Worm (Caenorhabditis elegans) whole organism, L4 larva: Measurements from ENCODE around the gene epg-3.

Experiments
- F10B5.3 ChIP-seq: sonication (generic microtip); optimal IDR thresholded peaks from 2 replicates; lab custom pipeline; 2016; ENCODE audit warnings: mild to moderate bottlenecking, missing genetic modification characterization, missing compliant biosample characterization
- F26F4.8 ChIP-seq: fragments of 200-800 bp; sonication (Bioruptor generic); conservative IDR thresholded peaks from 2 replicates; pipeline ENCODE4 v1.3.6; 2022; ENCODE audit warnings: missing genetic modification characterization, missing compliant biosample characterization
- F44E2.7 ChIP-seq: fragments of 200-800 bp; sonication (Bioruptor generic); IDR thresholded peaks from 2 replicates; pipeline ENCODE4 v2.1.2; 2022; ENCODE audit warnings: missing genetic modification characterization, missing compliant biosample characterization
- T20F7.1 ChIP-seq: fragments of 200-800 bp; sonication (Bioruptor generic); optimal IDR thresholded peaks from 2 replicates; lab custom pipeline; 2018; ENCODE audit warnings: mild to moderate bottlenecking, missing genetic modification characterization, missing compliant biosample characterization
- T26A8.4 ChIP-seq: fragments of 200-800 bp; sonication (Bioruptor generic); IDR thresholded peaks from 2 replicates; pipeline ENCODE4 v1.3.6; 2022; ENCODE audit warnings: missing genetic modification characterization, missing compliant biosample characterization
- Y48G9A.11 ChIP-seq: fragments of 200-800 bp; sonication (Bioruptor generic); IDR thresholded peaks from 2 replicates; pipeline ENCODE4 v1.3.6; 2022; ENCODE audit warnings: missing genetic modification reagents, missing genetic modification characterization, missing compliant biosample characterization
- aha-1 ChIP-seq: fragments of 150-350 bp; peaks from one replicate; lab custom pipeline; 2014; ENCODE audit warnings: missing biosample characterization, missing genetic modification characterization
- aly-2 ChIP-seq: sonication (generic microtip); optimal IDR thresholded peaks from 2 replicates; lab custom pipeline; 2018; ENCODE audit warnings: missing biosample characterization, missing genetic modification characterization
- ama-1 ChIP-seq: fragments of 150-350 bp; optimal IDR thresholded peaks from 2 replicates; lab custom pipeline; 2014; ENCODE audit warnings: inconsistent platforms, mixed read lengths
- attf-4 ChIP-seq: sonication (generic microtip); optimal IDR thresholded peaks from 3 replicates; lab custom pipeline; 2017; ENCODE audit warnings: missing biosample characterization, missing genetic modification characterization
- ceh-20 ChIP-seq: fragments of 200-800 bp; sonication (Bioruptor generic); IDR thresholded peaks from 2 replicates; pipeline ENCODE4 v1.3.6; 2022; ENCODE audit warnings: missing genetic modification reagents, missing genetic modification characterization, missing compliant biosample characterization
- cey-2 ChIP-seq: sonication (generic microtip); optimal IDR thresholded peaks from 3 replicates; lab custom pipeline; 2017; ENCODE audit warnings: missing genetic modification characterization, mild to moderate bottlenecking, missing compliant biosample characterization, antibody characterized with exemption, borderline replicate concordance; ENCODE audit not compliant: insufficient read depth
- ctbp-1 ChIP-seq: fragments of 200-800 bp; sonication (Bioruptor generic); IDR thresholded peaks from 2 replicates; pipeline ENCODE4 v1.3.6; 2022; ENCODE audit warnings: missing genetic modification reagents, missing genetic modification characterization, missing compliant biosample characterization
- daf-12 ChIP-seq: fragments of 150-350 bp; optimal IDR thresholded peaks from 2 replicates; lab custom pipeline; 2014; ENCODE audit warnings: missing biosample characterization, missing genetic modification reagents, missing genetic modification characterization
- daf-19 ChIP-seq: fragments of 200-800 bp; sonication (Bioruptor generic); conservative IDR thresholded peaks from 2 replicates; pipeline ENCODE4 v1.3.6; 2022; ENCODE audit warnings: missing genetic modification characterization, missing compliant biosample characterization
- daf-8 ChIP-seq: fragments of 200-800 bp; sonication (Bioruptor generic); IDR thresholded peaks from 2 replicates; pipeline ENCODE4 v1.3.6; 2022; ENCODE audit warnings: missing genetic modification characterization, missing compliant biosample characterization
- dmd-6 ChIP-seq: fragments of 200-800 bp; sonication (Bioruptor generic); IDR thresholded peaks from 2 replicates; pipeline ENCODE4 v1.3.6; 2022; ENCODE audit warnings: missing genetic modification reagents, missing genetic modification characterization, missing compliant biosample characterization
- dmd-8 ChIP-seq: fragments of 200-800 bp; sonication (Bioruptor generic); IDR thresholded peaks from 2 replicates; pipeline ENCODE4 v1.3.6; 2022; ENCODE audit warnings: missing genetic modification characterization, missing compliant biosample characterization
- dpl-1 ChIP-seq: fragments of 150-350 bp; optimal IDR thresholded peaks from 2 replicates; lab custom pipeline; 2014; ENCODE audit warnings: missing biosample characterization, missing genetic modification reagents, missing genetic modification characterization
- duxl-1 ChIP-seq: sonication (generic microtip); optimal IDR thresholded peaks from 2 replicates; lab custom pipeline; 2016; ENCODE audit warnings: mild to moderate bottlenecking, missing genetic modification characterization, moderate library complexity, missing compliant biosample characterization; ENCODE audit not compliant: poor library complexity
- dve-1 ChIP-seq: sonication (generic microtip); optimal IDR thresholded peaks from 2 replicates; lab custom pipeline; 2017; ENCODE audit warnings: antibody characterized with exemption, mild to moderate bottlenecking, missing genetic modification characterization, missing compliant biosample characterization; ENCODE audit not compliant: insufficient read depth
- egl-27 ChIP-seq: sonication (generic microtip); optimal IDR thresholded peaks from 3 replicates; lab custom pipeline; 2017; ENCODE audit warnings: missing biosample characterization, missing genetic modification reagents, missing genetic modification characterization
- gei-8 ChIP-seq: fragments of 200-800 bp; sonication (Bioruptor generic); optimal IDR thresholded peaks from 2 replicates; lab custom pipeline; 2018; ENCODE audit warnings: mild to moderate bottlenecking, missing genetic modification characterization, missing compliant biosample characterization
- hlh-11 ChIP-seq: fragments of 200-800 bp; sonication (Bioruptor generic); optimal IDR thresholded peaks from 2 replicates; lab custom pipeline; 2018; ENCODE audit warnings: mild to moderate bottlenecking, missing genetic modification characterization, missing compliant biosample characterization
- lin-13 ChIP-seq: fragments of 150-350 bp; optimal IDR thresholded peaks from 2 replicates; lab custom pipeline; 2014; ENCODE audit warnings: missing biosample characterization, missing genetic modification reagents, missing genetic modification characterization
- lin-39 ChIP-seq: fragments of 150-350 bp; optimal IDR thresholded peaks from 2 replicates; lab custom pipeline; 2014; ENCODE audit warnings: missing biosample characterization, missing genetic modification reagents, missing genetic modification characterization
- lir-3 ChIP-seq: sonication (generic microtip); optimal IDR thresholded peaks from 2 replicates; lab custom pipeline; 2016; ENCODE audit warnings: mild to moderate bottlenecking, missing genetic modification characterization, missing compliant biosample characterization
- lsy-2 ChIP-seq, 2 experiments: fragments of 150-350 bp in 1 of 2; sonication (generic microtip) in 1 of 2; optimal IDR thresholded peaks; 2 replicates each; lab custom pipeline; 2014 to 2017; ENCODE audit warnings: missing biosample characterization in 2 of 2, missing genetic modification characterization in 2 of 2
- madf-9 ChIP-seq: fragments of 200-800 bp; sonication (Bioruptor generic); conservative IDR thresholded peaks from 2 replicates; pipeline ENCODE4 v1.3.6; 2022; ENCODE audit warnings: missing genetic modification reagents, missing genetic modification characterization, missing compliant biosample characterization
- mdt-29 ChIP-seq: fragments of 200-800 bp; sonication (Bioruptor generic); IDR thresholded peaks from 2 replicates; pipeline ENCODE4 v1.3.6; 2022; ENCODE audit warnings: missing genetic modification reagents, missing genetic modification characterization, missing compliant biosample characterization
- mep-1 ChIP-seq: fragments of 150-350 bp; sonication (generic microtip); optimal IDR thresholded peaks from 3 replicates; lab custom pipeline; 2014; ENCODE audit warnings: missing biosample characterization, missing genetic modification characterization
- mxl-3 ChIP-seq: fragments of 200-800 bp; sonication (Bioruptor generic); optimal IDR thresholded peaks from 2 replicates; lab custom pipeline; 2018; ENCODE audit warnings: mild to moderate bottlenecking, missing genetic modification characterization, missing compliant biosample characterization
- nhr-10 ChIP-seq: fragments of 150-350 bp; optimal IDR thresholded peaks from 2 replicates; lab custom pipeline; 2014; ENCODE audit warnings: missing biosample characterization, missing genetic modification characterization
- nhr-111 ChIP-seq: fragments of 200-800 bp; sonication (Bioruptor generic); optimal IDR thresholded peaks from 2 replicates; lab custom pipeline; 2018; ENCODE audit warnings: mild to moderate bottlenecking, missing genetic modification characterization, missing compliant biosample characterization
- nhr-237 ChIP-seq: sonication (generic microtip); optimal IDR thresholded peaks from 2 replicates; lab custom pipeline; 2017; ENCODE audit warnings: missing biosample characterization, missing genetic modification characterization
- nhr-42 ChIP-seq: fragments of 200-800 bp; sonication (Bioruptor generic); IDR thresholded peaks from 2 replicates; pipeline ENCODE4 v1.3.6; 2022; ENCODE audit warnings: missing genetic modification characterization, missing compliant biosample characterization
- nhr-77 ChIP-seq: fragments of 150-350 bp; optimal IDR thresholded peaks from 2 replicates; lab custom pipeline; 2014; ENCODE audit warnings: missing biosample characterization, missing genetic modification characterization
- pha-4 ChIP-seq, 2 experiments: fragments of 150-350 bp in 1 of 2; fragments of 200-800 bp in 1 of 2; sonication (Bioruptor generic) in 1 of 2; IDR thresholded peaks in 1 of 2; optimal IDR thresholded peaks in 1 of 2; 2 replicates each; pipeline versions ENCODE4 v1.3.6 to Lab custom; 2014 to 2022; ENCODE audit warnings: missing genetic modification characterization in 2 of 2, missing genetic modification reagents in 2 of 2, missing biosample characterization in 1 of 2, missing compliant biosample characterization in 1 of 2
- php-3 ChIP-seq: fragments of 200-800 bp; sonication (Bioruptor generic); IDR thresholded peaks from 2 replicates; pipeline ENCODE4 v1.3.6; 2022; ENCODE audit warnings: missing genetic modification reagents, missing genetic modification characterization, missing compliant biosample characterization
- saeg-2 ChIP-seq: fragments of 200-800 bp; sonication (Bioruptor generic); IDR thresholded peaks from 2 replicates; pipeline ENCODE4 v1.3.6; 2022; ENCODE audit warnings: missing genetic modification reagents, missing genetic modification characterization, missing compliant biosample characterization
- sdz-12 ChIP-seq: fragments of 200-800 bp; sonication (Bioruptor generic); optimal IDR thresholded peaks from 2 replicates; lab custom pipeline; 2018; ENCODE audit warnings: mild to moderate bottlenecking, missing genetic modification characterization, missing compliant biosample characterization
- set-16 ChIP-seq: fragments of 200-800 bp; sonication (Bioruptor generic); IDR thresholded peaks from 2 replicates; pipeline ENCODE4 v1.3.6; 2022; ENCODE audit warnings: missing genetic modification reagents, missing genetic modification characterization, missing compliant biosample characterization
- tag-97 ChIP-seq: fragments of 200-800 bp; sonication (Bioruptor generic); IDR thresholded peaks from 2 replicates; pipeline ENCODE4 v1.3.6; 2022; ENCODE audit warnings: missing genetic modification characterization, missing compliant biosample characterization
- tra-1 ChIP-seq: fragments of 200-800 bp; sonication (Bioruptor generic); IDR thresholded peaks from 2 replicates; pipeline ENCODE4 v1.3.6; 2022; ENCODE audit warnings: missing genetic modification reagents, missing genetic modification characterization, missing compliant biosample characterization
- unc-130 ChIP-seq: sonication (generic microtip); optimal IDR thresholded peaks from 2 replicates; lab custom pipeline; 2016; ENCODE audit warnings: missing genetic modification reagents, missing genetic modification characterization, missing compliant biosample characterization
- unc-39 ChIP-seq: sonication (generic microtip); optimal IDR thresholded peaks from 2 replicates; lab custom pipeline; 2017; ENCODE audit warnings: missing biosample characterization, missing genetic modification characterization
- zfp-2 ChIP-seq: sonication (generic microtip); optimal IDR thresholded peaks from 2 replicates; lab custom pipeline; 2016; ENCODE audit warnings: mild to moderate bottlenecking, missing genetic modification characterization, missing compliant biosample characterization
- zfp-3 ChIP-seq: fragments of 200-800 bp; sonication (Bioruptor generic); conservative IDR thresholded peaks from 2 replicates; pipeline ENCODE4 v1.3.6; 2022; ENCODE audit warnings: missing genetic modification reagents, missing genetic modification characterization, missing compliant biosample characterization
- zip-11 ChIP-seq: fragments of 200-800 bp; sonication (Bioruptor generic); IDR thresholded peaks from 2 replicates; pipeline ENCODE4 v1.3.6; 2022; ENCODE audit warnings: missing genetic modification characterization, missing compliant biosample characterization
- zip-2 ChIP-seq: fragments of 150-350 bp; optimal IDR thresholded peaks from 2 replicates; lab custom pipeline; 2014; ENCODE audit warnings: missing biosample characterization, missing genetic modification characterization
- ztf-11 ChIP-seq: fragments of 150-350 bp; optimal IDR thresholded peaks from 2 replicates; lab custom pipeline; 2014; ENCODE audit warnings: missing biosample characterization, missing genetic modification characterization
- ztf-7 ChIP-seq: fragments of 150-350 bp; optimal IDR thresholded peaks from 2 replicates; lab custom pipeline; 2014; ENCODE audit warnings: missing biosample characterization, missing genetic modification characterization

The epg-3 gene

DNA sequence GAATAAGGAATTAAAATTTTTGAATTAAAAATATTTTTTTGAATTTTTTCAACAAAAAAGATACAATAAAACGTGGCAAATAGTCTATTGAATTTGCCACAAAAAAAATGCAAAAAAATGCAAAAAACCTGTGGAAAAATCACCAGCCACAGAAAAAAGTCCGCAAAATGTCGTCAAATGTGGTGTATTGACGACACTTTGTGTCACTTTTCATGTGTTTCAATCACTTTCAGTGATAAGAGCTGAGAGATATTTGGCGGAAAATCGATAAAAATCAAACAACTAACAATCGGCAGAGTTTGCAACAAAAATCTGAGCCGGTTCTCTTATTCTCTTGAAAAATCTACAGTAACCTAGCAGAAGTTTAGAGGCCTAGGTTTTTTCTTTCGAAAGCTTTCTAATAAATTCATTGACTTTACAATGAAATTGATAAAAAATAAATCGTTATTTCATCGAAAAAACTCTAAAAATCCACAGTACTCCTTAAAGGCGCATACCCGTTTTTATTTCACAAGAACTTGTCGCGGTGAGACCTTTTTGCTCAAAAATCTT, 37.4 kb downstream of the epg-3 start (continued):
- TF ChIP-seq lin-13 (GFP tag; lab: Kevin White, UChicago), result no peak
- TF ChIP-seq daf-8 (GFP tag; lab: Robert Waterston, UW), result no peak
- TF ChIP-seq mdt-29 (GFP tag; lab: Robert Waterston, UW), result no peak
- peak; percentile 20 for TF ChIP-seq nhr-77
- TF ChIP-seq dmd-8 (GFP tag; lab: Robert Waterston, UW), result no peak
- no peak for TF ChIP-seq unc-39 (tag; lab: Kevin White, UChicago)
- TF ChIP-seq lsy-2 (tag; optimal IDR thresholded peaks at IDR 0.05; lab: Kevin White, UChicago), result peak in 1 of 2 experiments; percentile 82
- TF ChIP-seq nhr-111, result no peak
- TF ChIP-seq zip-2 (tag; lab: Kevin White, UChicago), result no peak
- no peak for TF ChIP-seq gei-8 (GFP tag; lab: Kevin White, UChicago)
- TF ChIP-seq mxl-3, result no peak
- TF ChIP-seq F44E2.7 (GFP tag; lab: Robert Waterston, UW), result no peak
- TF ChIP-seq tra-1 (GFP tag; lab: Robert Waterston, UW), result no peak
- no peak for TF ChIP-seq unc-130 (GFP tag; lab: Kevin White, UChicago)
- TF ChIP-seq nhr-10 (tag; lab: Kevin White, UChicago), result no peak
- no peak for TF ChIP-seq ztf-7 (tag; lab: Kevin White, UChicago)
- TF ChIP-seq daf-12 (tag; lab: Kevin White, UChicago), result no peak
- no peak for TF ChIP-seq php-3 (GFP tag; lab: Robert Waterston, UW)
- no peak for TF ChIP-seq ztf-11 (tag; lab: Kevin White, UChicago)
- no peak for TF ChIP-seq sdz-12 (GFP tag; lab: Kevin White, UChicago)
- no peak for TF ChIP-seq Y48G9A.11 (GFP tag; lab: Robert Waterston, UW)
- no peak for TF ChIP-seq F26F4.8 (GFP tag; lab: Robert Waterston, UW)
- TF ChIP-seq daf-19, result no peak
- no peak for TF ChIP-seq zip-11
- TF ChIP-seq ceh-20 (GFP tag; lab: Robert Waterston, UW), result no peak
- TF ChIP-seq nhr-42 (GFP tag; lab: Robert Waterston, UW), result no peak
- TF ChIP-seq attf-4 (tag; lab: Kevin White, UChicago), result no peak
- no peak for TF ChIP-seq lin-39 (tag; lab: Kevin White, UChicago)
- no peak for TF ChIP-seq T26A8.4 (GFP tag; lab: Robert Waterston, UW)
- TF ChIP-seq madf-9 (GFP tag; lab: Robert Waterston, UW), result no peak
- no peak for TF ChIP-seq cey-2 (tag; lab: Kevin White, UChicago)
- TF ChIP-seq hlh-11, result peak; percentile 39
- no peak for TF ChIP-seq lir-3
- TF ChIP-seq duxl-1 (tag; lab: Kevin White, UChicago), result no peak
- no peak for TF ChIP-seq T20F7.1
- TF ChIP-seq zfp-2 (tag; lab: Kevin White, UChicago), result no peak
- no peak for TF ChIP-seq set-16
- peak; percentile 43 for TF ChIP-seq dpl-1
- no peak for TF ChIP-seq ama-1 (lab: Kevin White, UChicago)
- TF ChIP-seq ctbp-1 (GFP tag; lab: Robert Waterston, UW), result no peak
- peak; percentile 2 for TF ChIP-seq mep-1 (tag; lab: Kevin White, UChicago)
- no peak for TF ChIP-seq pha-4 (GFP tag; IDR thresholded peaks at IDR 0.05; lab: Robert Waterston, UW)
- no peak for TF ChIP-seq pha-4 (tag; optimal IDR thresholded peaks at IDR 0.05; lab: Kevin White, UChicago)
- TF ChIP-seq egl-27 (tag; lab: Kevin White, UChicago), result no peak
- no peak for TF ChIP-seq aly-2
- TF ChIP-seq dve-1 (tag; lab: Kevin White, UChicago), result peak; percentile 58
- no peak for TF ChIP-seq nhr-237 (tag; lab: Kevin White, UChicago)
- TF ChIP-seq aha-1 (tag; lab: Kevin White, UChicago), result no peak
- no peak for TF ChIP-seq F10B5.3 (tag; lab: Kevin White, UChicago)
- no peak for TF ChIP-seq tag-97
- TF ChIP-seq dmd-6, result no peak
- no peak for TF ChIP-seq zfp-3 (GFP tag; lab: Robert Waterston, UW)
- no peak for TF ChIP-seq saeg-2 (GFP tag; lab: Robert Waterston, UW)
